Fruit fly (Drosophila melanogaster) ovary, adult (tissue): Measurements from ENCODE around the gene Uros2.

Source experiments
- CG17801 ChIP-seq: fragments of 200-800 bp; optimal IDR thresholded peaks from 2 replicates; lab custom pipeline; 2019; ENCODE audit warnings: missing biosample characterization, mild to moderate bottlenecking, missing genetic modification characterization, moderate library complexity; ENCODE audit not compliant: partially characterized antibody

Uros2 gene

dm6 chr3R:15804678-15805077 lies 16.4 kb downstream of the Uros2 start:
- TF ChIP-seq CG17801, result no peak

dm6 chr3R:15806341-15806740 lies 18.0 kb downstream of the Uros2 start:
- no peak for TF ChIP-seq CG17801

dm6 chr3R:15807306-15807705 lies 19.0 kb downstream of the Uros2 start:
- no peak for TF ChIP-seq CG17801

DNA sequence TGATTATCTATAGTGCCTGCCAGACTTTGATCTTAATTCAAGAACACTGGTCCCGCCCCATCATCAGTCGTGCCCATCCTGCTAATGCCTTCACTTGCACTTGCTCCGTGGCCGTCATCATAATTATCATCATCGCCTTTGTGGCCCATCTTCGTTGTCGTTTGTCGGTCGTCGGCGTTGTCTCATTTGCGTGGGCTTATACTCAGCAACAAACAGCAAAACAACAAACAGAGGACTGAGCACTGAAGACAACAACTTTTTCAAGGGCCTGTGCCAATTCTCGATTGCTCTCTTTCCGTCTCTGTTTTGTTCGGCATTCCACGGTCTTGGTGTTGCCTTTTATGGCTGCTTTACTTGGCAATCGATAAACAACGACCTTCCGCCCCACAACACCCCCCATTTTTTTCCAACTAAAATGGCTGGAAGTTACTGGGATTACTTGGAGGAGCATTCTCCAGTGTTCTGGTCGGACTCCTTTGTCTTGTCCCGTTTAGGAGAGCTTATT lies 19.6 kb downstream of the Uros2 start:
- no peak for TF ChIP-seq CG17801

- TF ChIP-seq CG17801, result no peak
Measured at dm6 chr3R:15810369-15810768, 22.0 kb downstream of the Uros2 start.

- no peak for TF ChIP-seq CG17801
Measured at dm6 chr3R:15814150-15814549, 25.8 kb downstream of the Uros2 start.

DNA sequence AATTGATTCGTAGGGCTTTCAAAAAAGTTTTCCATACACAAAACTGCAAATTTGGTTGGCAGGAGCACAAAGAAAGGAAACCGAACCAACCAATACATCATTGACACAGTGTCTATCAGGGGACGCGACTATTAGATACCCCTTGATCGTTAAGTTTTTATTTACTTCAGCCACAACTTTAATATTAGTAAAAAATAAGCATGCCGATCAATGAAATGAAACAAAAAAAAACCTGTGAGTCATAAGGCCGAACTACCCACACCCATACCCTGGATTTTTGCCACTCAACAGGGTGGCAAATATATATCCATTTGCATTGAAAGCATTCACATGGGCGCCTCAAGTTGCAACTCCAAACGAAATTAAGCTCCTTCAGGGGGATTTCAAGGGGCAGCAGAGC lies 28.0 kb downstream of the Uros2 start:
- no peak for TF ChIP-seq CG17801

- no peak for TF ChIP-seq CG17801
Measured at dm6 chr3R:15825521-15825920, 37.2 kb downstream of the Uros2 start, which contains the start of gene CG4576. TSS of gene CG4576 (plus strand) at chr3R:15825747.

- TF ChIP-seq CG17801, result no peak
Measured at dm6 chr3R:15827559-15827958, 39.2 kb downstream of the Uros2 start.

DNA sequence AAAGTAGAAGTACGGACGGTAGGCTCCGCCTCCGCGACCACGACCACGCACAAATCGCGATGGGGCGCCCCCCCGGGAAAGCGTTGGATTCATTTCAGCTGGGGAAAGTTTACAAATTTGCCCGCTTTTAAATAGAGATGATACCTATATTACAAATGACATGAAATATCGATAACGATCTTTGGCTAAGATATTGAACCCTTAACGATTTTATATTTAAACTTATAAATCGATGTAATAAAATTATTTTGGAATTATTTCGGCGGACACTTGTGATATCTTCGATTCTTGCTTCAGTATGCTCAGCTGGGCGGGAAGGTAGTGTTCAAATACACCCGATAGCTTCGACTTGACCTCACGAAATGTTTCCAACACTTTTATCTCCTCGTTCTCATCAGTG lies 44.2 kb downstream of the Uros2 start, which contains the start of gene rec:
rec (minus strand) TSS at position 108 of the 400 bp plus-strand sequence.
- no peak for TF ChIP-seq CG17801

dm6 chr3R:15833332-15833731 lies 45.0 kb downstream of the Uros2 start, which contains the start of gene CG43318:
TSS of gene CG43318 (minus strand) at chr3R:15833432.
- no peak for TF ChIP-seq CG17801

DNA sequence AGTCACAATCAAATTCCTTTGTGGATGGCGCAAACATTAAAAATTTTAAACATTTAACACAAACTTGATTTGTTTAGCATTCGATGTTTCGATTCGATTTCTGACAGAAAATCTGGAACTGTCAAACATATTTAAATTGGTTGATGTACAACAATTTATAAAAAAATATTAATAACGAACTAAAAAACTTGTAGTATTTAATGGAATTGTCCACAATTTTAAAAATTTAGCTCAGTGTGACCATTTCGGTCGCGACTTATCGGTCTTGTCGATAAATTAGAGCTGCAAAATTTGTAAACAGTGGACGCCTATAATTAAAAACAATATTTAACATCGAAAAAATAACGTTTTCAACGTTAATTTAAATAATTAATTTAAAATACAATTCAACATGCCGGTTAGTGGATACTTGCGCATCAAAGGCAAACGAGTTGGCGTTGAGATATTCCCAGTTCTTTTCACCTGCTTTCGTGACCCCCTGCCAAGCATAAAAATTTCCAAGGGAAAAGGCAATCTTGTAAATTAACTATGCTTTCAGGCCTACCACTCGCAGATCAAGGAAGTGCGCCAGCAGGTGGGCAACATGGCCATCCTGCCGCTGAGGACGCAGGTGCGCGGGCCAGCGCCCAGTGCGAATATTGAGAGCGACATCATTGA lies 46.2 kb downstream of the Uros2 start, which contains the start of the genes CG43317 and Arpc3A:
CG43317 (minus strand) TSS at position 51 of the 657 bp plus-strand sequence.
Arpc3A (plus strand) TSS at position 274 of the 657 bp plus-strand sequence.
- TF ChIP-seq CG17801, result no peak

- peak; percentile 77 for TF ChIP-seq CG17801
Measured at dm6 chr3R:15836864-15837824, 48.8 kb downstream of the Uros2 start, which contains the start of the genes ND-23 and spn-E. TSS of gene ND-23 (minus strand) at chr3R:15837117. TSS of gene spn-E (plus strand) at chr3R:15837419.
